Worm (Caenorhabditis elegans): ENCODE data around the gene F17A2.16.

DNA sequence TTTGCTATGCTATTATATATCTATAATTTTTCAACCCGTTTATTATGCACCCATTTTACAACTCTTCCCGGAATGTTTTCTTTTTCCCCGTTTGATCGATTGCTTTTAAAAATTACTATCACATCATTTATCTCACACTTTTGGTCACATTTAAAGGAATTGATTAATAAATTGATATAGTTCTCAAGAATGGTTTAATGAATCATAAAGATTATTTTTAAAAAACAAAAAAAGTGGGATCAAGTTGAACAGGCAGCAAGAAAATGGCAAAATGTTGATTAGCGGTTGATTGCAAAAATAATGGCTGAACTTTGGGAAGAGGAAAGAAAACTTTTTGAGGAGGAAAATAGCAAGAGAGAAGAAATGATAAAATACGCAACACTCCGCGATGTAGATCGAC lies 8.4 kb upstream of the F17A2.16 start, which contains the start of gene W06D11.5:
- TF ChIP-seq egl-44 (GFP tag; IDR thresholded peaks at IDR 0.05) (no peak), lsy-27 (tag; optimal IDR thresholded peaks at IDR 0.05; ENCODE audit: borderline replicate concordance, insufficient read depth) (no peak)

All from whole organism, young adult.